Worm (Caenorhabditis elegans): ENCODE measurements around the gene F46H5.7.

Gene F46H5.7

DNA sequence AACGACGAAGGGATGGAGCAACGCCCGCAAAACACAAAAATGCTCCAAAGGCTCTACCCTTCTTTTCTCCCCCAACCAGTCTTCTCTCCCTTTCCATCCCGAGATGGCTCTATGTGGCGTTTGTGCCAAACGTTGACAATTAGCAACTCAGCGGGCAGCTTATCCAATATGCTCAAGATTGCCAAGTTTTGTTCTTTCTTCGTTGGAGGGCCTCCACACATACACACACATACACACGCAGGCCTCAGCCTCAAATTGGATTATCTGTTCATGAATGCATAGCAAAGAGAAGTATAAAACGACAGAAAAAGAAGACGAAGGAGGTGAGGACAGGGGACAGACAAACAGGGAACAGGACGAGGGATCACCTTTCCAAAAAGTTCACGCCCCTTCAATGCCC, 38.6 kb upstream of the F46H5.7 start:
- TF ChIP-seq K12H6.12 (tag; optimal IDR thresholded peaks at IDR 0.05) (peak; percentile 3), B0336.3 (GFP tag; IDR thresholded peaks at IDR 0.05) (no peak), zfh-2 (GFP tag; conservative IDR thresholded peaks at IDR 0.05) (peak; percentile 52)

- TF ChIP-seq egrh-3 (GFP tag; IDR thresholded peaks at IDR 0.05) (peak; percentile 40; the same call in 1 of the 2 replicates), ceh-40 (GFP tag; IDR thresholded peaks at IDR 0.05) (no peak), nfyb-1 (GFP tag; IDR thresholded peaks at IDR 0.05) (no peak), zfh-2 (GFP tag; conservative IDR thresholded peaks at IDR 0.05) (peak; percentile 71)
Observed at ce11 chrX:7279671-7280389, 37.0 kb upstream of the F46H5.7 start, which contains the start of gene unc-10. Gene unc-10 (minus strand): TSS chrX:7280322.

ce11 chrX:7278095-7278494, 35.3 kb upstream of the F46H5.7 start:
- no peak for TF ChIP-seq Y67H2A.10 (GFP tag; conservative IDR thresholded peaks at IDR 0.05)
- no peak for TF ChIP-seq ztf-22 (GFP tag; optimal IDR thresholded peaks at IDR 0.05)
- TF ChIP-seq pbrm-1 (GFP tag; IDR thresholded peaks at IDR 0.05) = no peak
- TF ChIP-seq him-1 (tag; optimal IDR thresholded peaks at IDR 0.05) = no peak
- no peak for TF ChIP-seq ccch-3 (GFP tag; optimal IDR thresholded peaks at IDR 0.05)
- no peak for TF ChIP-seq rec-8 (tag; optimal IDR thresholded peaks at IDR 0.05)
- TF ChIP-seq mel-28 (tag; optimal IDR thresholded peaks at IDR 0.05; ENCODE audit: borderline replicate concordance) = no peak
- TF ChIP-seq ztf-28 (GFP tag; IDR thresholded peaks at IDR 0.05) = no peak
- no peak for TF ChIP-seq hrde-1 (tag; optimal IDR thresholded peaks at IDR 0.05; ENCODE audit: borderline replicate concordance)
- TF ChIP-seq lin-40 (tag; optimal IDR thresholded peaks at IDR 0.05) = no peak
- no peak for TF ChIP-seq tbx-9 (tag; optimal IDR thresholded peaks at IDR 0.05; ENCODE audit: borderline replicate concordance)
- no peak for TF ChIP-seq nhr-80 (tag; optimal IDR thresholded peaks at IDR 0.05)
- no peak for TF ChIP-seq lag-1 (GFP tag; IDR thresholded peaks at IDR 0.05)
- no peak for TF ChIP-seq let-526 (GFP tag; IDR thresholded peaks at IDR 0.05)
- TF ChIP-seq snpc-1.3 (tag; optimal IDR thresholded peaks at IDR 0.05; ENCODE audit: insufficient read depth) = no peak
- TF ChIP-seq Y56A3A.18 (GFP tag; IDR thresholded peaks at IDR 0.05) = no peak
- TF ChIP-seq F10E7.11 (tag; optimal IDR thresholded peaks at IDR 0.05) = no peak
- no peak for TF ChIP-seq aptf-3 (GFP tag; IDR thresholded peaks at IDR 0.05)
- no peak for TF ChIP-seq Y79H2A.3 (GFP tag; conservative IDR thresholded peaks at IDR 0.05)
- no peak for TF ChIP-seq bed-1 (GFP tag; IDR thresholded peaks at IDR 0.05)

- TF ChIP-seq ama-1 (optimal IDR thresholded peaks at IDR 0.05) = no peak
- TF ChIP-seq ama-1 (GFP tag; optimal IDR thresholded peaks at IDR 0.05) = no peak
- no peak for TF ChIP-seq zfh-2 (GFP tag; conservative IDR thresholded peaks at IDR 0.05)
- TF ChIP-seq ccch-3 (GFP tag; optimal IDR thresholded peaks at IDR 0.05) = no peak
- TF ChIP-seq B0035.1 (tag; optimal IDR thresholded peaks at IDR 0.05) = no peak
- no peak for TF ChIP-seq sdz-38 (tag; optimal IDR thresholded peaks at IDR 0.05)
- no peak for TF ChIP-seq athp-1 (tag; optimal IDR thresholded peaks at IDR 0.05)
- TF ChIP-seq lin-35 (GFP tag; optimal IDR thresholded peaks at IDR 0.05) = no peak
- TF ChIP-seq D2030.7 (GFP tag; IDR thresholded peaks at IDR 0.05) = no peak
- TF ChIP-seq chd-7 (tag; optimal IDR thresholded peaks at IDR 0.05) = no peak
- no peak for TF ChIP-seq rpc-1 (optimal IDR thresholded peaks at IDR 0.05)
- no peak for TF ChIP-seq rpc-1 (tag; optimal IDR thresholded peaks at IDR 0.05)
- TF ChIP-seq snpc-1.3 (tag; optimal IDR thresholded peaks at IDR 0.05; ENCODE audit: insufficient read depth) = no peak
- TF ChIP-seq zim-3 (tag; optimal IDR thresholded peaks at IDR 0.05) = no peak
- TF ChIP-seq nfya-2 (GFP tag; IDR thresholded peaks at IDR 0.05) = no peak
- TF ChIP-seq T07F8.4 (tag; optimal IDR thresholded peaks at IDR 0.05) = no peak
Observed at ce11 chrX:7271968-7272367, 29.2 kb upstream of the F46H5.7 start, which contains the start of gene F46H5.11. Gene F46H5.11 (minus strand): TSS chrX:7272068.
